Fruit fly (Drosophila melanogaster) whole organism, embryonic: Measurements from ENCODE around the gene fwd.

Source experiments
- Abd-B ChIP-seq: fragments of 200-800 bp; sonication (Bioruptor generic); optimal IDR thresholded peaks from 2 replicates; lab custom pipeline; 2018; ENCODE audit warnings: missing biosample characterization, mild to moderate bottlenecking, missing genetic modification characterization, moderate library complexity
- Bdp1 ChIP-seq: fragments of 200-800 bp; sonication (Bioruptor generic); optimal IDR thresholded peaks from 3 replicates; lab custom pipeline; 2016; ENCODE audit warnings: missing biosample characterization, missing genetic modification characterization
- C15 ChIP-seq: fragments of 200-800 bp; sonication (Bioruptor generic); IDR thresholded peaks from 3 replicates; pipeline ENCODE4 v1.3.6; 2022; ENCODE audit warnings: missing biosample characterization, missing genetic modification characterization
- CG1024 ChIP-seq: fragments of 200-800 bp; sonication (Bioruptor generic); IDR thresholded peaks from 2 replicates; pipeline ENCODE4 v1.3.6; 2022; ENCODE audit warnings: missing biosample characterization, missing genetic modification characterization
- CG11504 ChIP-seq: fragments of 200-800 bp; sonication (Bioruptor generic); optimal IDR thresholded peaks from 3 replicates; lab custom pipeline; 2019; ENCODE audit warnings: missing biosample characterization, mild to moderate bottlenecking, missing genetic modification characterization, moderate library complexity
- CG13894 ChIP-seq: fragments of 200-800 bp; sonication (Bioruptor generic); optimal IDR thresholded peaks from 3 replicates; lab custom pipeline; 2018; ENCODE audit warnings: missing biosample characterization, mild to moderate bottlenecking, missing genetic modification characterization, moderate library complexity
- CG14710 ChIP-seq: fragments of 200-800 bp; sonication (Bioruptor generic); optimal IDR thresholded peaks from 3 replicates; lab custom pipeline; 2019; ENCODE audit warnings: missing biosample characterization, mild to moderate bottlenecking, missing genetic modification characterization, moderate library complexity
- CG15011 ChIP-seq: fragments of 200-800 bp; sonication (Bioruptor generic); optimal IDR thresholded peaks from 3 replicates; lab custom pipeline; 2018; ENCODE audit warnings: missing biosample characterization, mild to moderate bottlenecking, missing genetic modification characterization
- CG15479 ChIP-seq: fragments of 200-800 bp; sonication (Bioruptor generic); optimal IDR thresholded peaks from 3 replicates; lab custom pipeline; 2019; ENCODE audit warnings: missing biosample characterization, mild to moderate bottlenecking, missing genetic modification characterization, moderate library complexity
- CG1603 ChIP-seq: fragments of 200-800 bp; sonication (Bioruptor generic); optimal IDR thresholded peaks from 2 replicates; lab custom pipeline; 2019; ENCODE audit warnings: missing biosample characterization, mild to moderate bottlenecking, missing genetic modification characterization, moderate library complexity
- CG1647 ChIP-seq: fragments of 200-800 bp; sonication (Bioruptor generic); optimal IDR thresholded peaks from 3 replicates; lab custom pipeline; 2016; ENCODE audit warnings: missing biosample characterization, missing genetic modification characterization
- CG16863 ChIP-seq: fragments of 200-800 bp; sonication (Bioruptor generic); optimal IDR thresholded peaks from 3 replicates; lab custom pipeline; 2016; ENCODE audit warnings: missing biosample characterization, missing genetic modification characterization
- CG17361 ChIP-seq: fragments of 200-800 bp; sonication (Bioruptor generic); IDR thresholded peaks from 3 replicates; pipeline ENCODE4 v1.3.6; 2022; ENCODE audit warnings: missing biosample characterization, missing genetic modification characterization
- CG33213 ChIP-seq: fragments of 200-800 bp; sonication (Bioruptor generic); optimal IDR thresholded peaks from 3 replicates; lab custom pipeline; 2016; ENCODE audit warnings: missing biosample characterization, missing genetic modification characterization
- CG4730 ChIP-seq: fragments of 200-800 bp; sonication (Bioruptor generic); IDR thresholded peaks from 2 replicates; pipeline ENCODE4 v1.3.6; 2022; ENCODE audit warnings: missing biosample characterization, missing genetic modification characterization
- CG7786 ChIP-seq: fragments of 200-800 bp; sonication (Bioruptor generic); optimal IDR thresholded peaks from 2 replicates; lab custom pipeline; 2016; ENCODE audit warnings: missing biosample characterization, missing genetic modification characterization
- CG7928 ChIP-seq: fragments of 200-800 bp; sonication (Bioruptor generic); optimal IDR thresholded peaks from 2 replicates; lab custom pipeline; 2017; ENCODE audit warnings: missing biosample characterization, mild to moderate bottlenecking, missing genetic modification characterization
- D ChIP-seq, 2 experiments: fragments of 200-800 bp in 1 of 2; fragments of >200 bp in 1 of 2; sonication (Bioruptor generic) in 1 of 2; optimal IDR thresholded peaks; 2 replicates in 1 of 2; 3 replicates in 1 of 2; lab custom pipeline; 2017; ENCODE audit warnings: mild to moderate bottlenecking in 1 of 2, missing biosample characterization in 1 of 2, missing genetic modification characterization in 1 of 2, missing genetic modification reagents in 1 of 2
- Dp ChIP-seq: fragments of 200-800 bp; sonication (Bioruptor generic); optimal IDR thresholded peaks from 2 replicates; lab custom pipeline; 2018; ENCODE audit warnings: missing biosample characterization, mild to moderate bottlenecking, missing genetic modification characterization, moderate library complexity
- E2f1 ChIP-seq: fragments of 200-800 bp; sonication (Bioruptor generic); IDR thresholded peaks from 2 replicates; pipeline ENCODE4 v1.3.6; 2022; ENCODE audit warnings: missing biosample characterization, missing genetic modification characterization
- GATAe ChIP-seq: fragments of 200-800 bp; sonication (Bioruptor generic); conservative IDR thresholded peaks from 2 replicates; pipeline ENCODE4 v1.3.6; 2022; ENCODE audit warnings: missing biosample characterization, missing genetic modification characterization
- Gsc ChIP-seq: fragments of 200-800 bp; sonication (Bioruptor generic); IDR thresholded peaks from 2 replicates; pipeline ENCODE4 v1.3.6; 2022; ENCODE audit warnings: missing biosample characterization, missing genetic modification characterization
- H2.0 ChIP-seq: fragments of 200-800 bp; sonication (Bioruptor generic); IDR thresholded peaks from 2 replicates; pipeline ENCODE4 v1.3.6; 2022; ENCODE audit warnings: missing biosample characterization, missing genetic modification characterization
- HLH4C ChIP-seq: fragments of 200-800 bp; sonication (Bioruptor generic); IDR thresholded peaks from 3 replicates; pipeline ENCODE4 v1.3.6; 2022; ENCODE audit warnings: missing biosample characterization, missing genetic modification characterization; ENCODE audit not compliant: partially characterized antibody
- Max ChIP-seq: fragments of 200-800 bp; sonication (Bioruptor generic); optimal IDR thresholded peaks from 2 replicates; lab custom pipeline; 2016; ENCODE audit warnings: missing biosample characterization, mild to moderate bottlenecking, missing genetic modification characterization
- Mrtf ChIP-seq: fragments of 200-800 bp; sonication (Bioruptor generic); IDR thresholded peaks from 3 replicates; pipeline ENCODE4 v1.3.6; 2022; ENCODE audit warnings: missing biosample characterization, missing genetic modification characterization
- Opbp ChIP-seq: fragments of 200-800 bp; sonication (Bioruptor generic); IDR thresholded peaks from 3 replicates; pipeline ENCODE4 v1.3.6; 2022; ENCODE audit warnings: missing biosample characterization, missing genetic modification characterization; ENCODE audit not compliant: partially characterized antibody
- Ravus ChIP-seq: fragments of 200-800 bp; sonication (Bioruptor generic); IDR thresholded peaks from 2 replicates; pipeline ENCODE4 v1.3.6; 2022; ENCODE audit warnings: missing biosample characterization, missing genetic modification characterization
- Scr ChIP-seq: fragments of 200-800 bp; sonication (Bioruptor generic); IDR thresholded peaks from 2 replicates; pipeline ENCODE4 v1.3.6; 2022; ENCODE audit warnings: missing biosample characterization, missing genetic modification characterization; ENCODE audit not compliant: partially characterized antibody
- Trl ChIP-seq, 3 experiments: fragments of >200 bp in 2 of 3; fragments of 200-800 bp in 1 of 3; sonication (Bioruptor generic) in 1 of 3; optimal IDR thresholded peaks; 2 replicates in 1 of 3; 3 replicates in 2 of 3; lab custom pipeline; 2016 to 2017; ENCODE audit warnings: missing biosample characterization in 1 of 3, missing genetic modification characterization in 1 of 3
- ac ChIP-seq: fragments of 200-800 bp; sonication (Bioruptor generic); optimal IDR thresholded peaks from 3 replicates; lab custom pipeline; 2017; ENCODE audit warnings: missing biosample characterization, mild to moderate bottlenecking, missing genetic modification characterization
- bsh ChIP-seq, 2 experiments: fragments of 200-800 bp; sonication (Bioruptor generic); optimal IDR thresholded peaks; 2 replicates each; lab custom pipeline; 2017 to 2018; ENCODE audit warnings: mild to moderate bottlenecking in 2 of 2, missing biosample characterization in 2 of 2, missing genetic modification characterization in 2 of 2, moderate library complexity in 1 of 2
- cas ChIP-seq: fragments of 200-800 bp; sonication (Bioruptor generic); IDR thresholded peaks from 2 replicates; pipeline ENCODE4 v1.3.6; 2022; ENCODE audit warnings: missing biosample characterization, missing genetic modification characterization
- cato ChIP-seq: fragments of 200-800 bp; sonication (Bioruptor generic); optimal IDR thresholded peaks from 2 replicates; lab custom pipeline; 2016; ENCODE audit warnings: missing biosample characterization, missing genetic modification characterization, borderline replicate concordance
- chm ChIP-seq: fragments of 200-800 bp; sonication (Bioruptor generic); IDR thresholded peaks from 2 replicates; pipeline ENCODE4 v1.3.6; 2022; ENCODE audit warnings: missing biosample characterization, missing genetic modification characterization
- crol ChIP-seq: fragments of 200-800 bp; sonication (Bioruptor generic); IDR thresholded peaks from 2 replicates; pipeline ENCODE4 v1.3.6; 2022; ENCODE audit warnings: missing biosample characterization, missing genetic modification characterization
- grau ChIP-seq: fragments of 200-800 bp; optimal IDR thresholded peaks from 3 replicates; lab custom pipeline; 2019; ENCODE audit warnings: missing biosample characterization, mild to moderate bottlenecking, missing genetic modification characterization, moderate library complexity
- insv ChIP-seq, 2 experiments: fragments of 200-800 bp; sonication (Bioruptor generic); optimal IDR thresholded peaks; 3 replicates each; lab custom pipeline; 2016 to 2018; ENCODE audit warnings: missing biosample characterization in 2 of 2, missing genetic modification characterization in 2 of 2
- jumu ChIP-seq: fragments of 200-800 bp; sonication (Bioruptor generic); optimal IDR thresholded peaks from 3 replicates; lab custom pipeline; 2016; ENCODE audit warnings: missing biosample characterization, missing genetic modification characterization
- nerfin-2 ChIP-seq: fragments of 200-800 bp; sonication (Bioruptor generic); IDR thresholded peaks from 2 replicates; pipeline ENCODE4 v1.3.6; 2022; ENCODE audit warnings: missing biosample characterization, missing genetic modification characterization; ENCODE audit not compliant: partially characterized antibody
- onecut ChIP-seq: fragments of 200-800 bp; sonication (Bioruptor generic); IDR thresholded peaks from 2 replicates; pipeline ENCODE4 v1.3.6; 2022; ENCODE audit warnings: missing biosample characterization, missing genetic modification characterization
- pb ChIP-seq: fragments of 200-800 bp; sonication (Bioruptor generic); optimal IDR thresholded peaks from 3 replicates; lab custom pipeline; 2016; ENCODE audit warnings: missing biosample characterization, missing genetic modification characterization
- ranshi ChIP-seq: fragments of 200-800 bp; sonication (Bioruptor generic); IDR thresholded peaks from 2 replicates; pipeline ENCODE4 v1.3.6; 2022; ENCODE audit warnings: missing biosample characterization, missing genetic modification characterization
- repo ChIP-seq: fragments of 200-800 bp; sonication (Bioruptor generic); optimal IDR thresholded peaks from 2 replicates; lab custom pipeline; 2016; ENCODE audit warnings: missing biosample characterization, missing genetic modification characterization
- rib ChIP-seq: fragments of 200-800 bp; sonication (Bioruptor generic); IDR thresholded peaks from 2 replicates; pipeline ENCODE4 v1.3.6; 2022; ENCODE audit warnings: missing biosample characterization, missing genetic modification characterization
- salm ChIP-seq: fragments of 200-800 bp; sonication (Bioruptor generic); optimal IDR thresholded peaks from 2 replicates; lab custom pipeline; 2018; ENCODE audit warnings: missing biosample characterization, mild to moderate bottlenecking, missing genetic modification characterization
- tio ChIP-seq: fragments of 200-800 bp; sonication (Bioruptor generic); optimal IDR thresholded peaks from 2 replicates; lab custom pipeline; 2017; ENCODE audit warnings: missing biosample characterization, missing genetic modification characterization, inconsistent platforms
- tx ChIP-seq: fragments of 200-800 bp; sonication (Bioruptor generic); optimal IDR thresholded peaks from 2 replicates; lab custom pipeline; 2016; ENCODE audit warnings: missing biosample characterization, missing genetic modification characterization
- unpg ChIP-seq: fragments of 200-800 bp; sonication (Bioruptor generic); optimal IDR thresholded peaks from 3 replicates; lab custom pipeline; 2018; ENCODE audit warnings: missing biosample characterization, mild to moderate bottlenecking, missing genetic modification characterization, moderate library complexity

The fwd gene

DNA sequence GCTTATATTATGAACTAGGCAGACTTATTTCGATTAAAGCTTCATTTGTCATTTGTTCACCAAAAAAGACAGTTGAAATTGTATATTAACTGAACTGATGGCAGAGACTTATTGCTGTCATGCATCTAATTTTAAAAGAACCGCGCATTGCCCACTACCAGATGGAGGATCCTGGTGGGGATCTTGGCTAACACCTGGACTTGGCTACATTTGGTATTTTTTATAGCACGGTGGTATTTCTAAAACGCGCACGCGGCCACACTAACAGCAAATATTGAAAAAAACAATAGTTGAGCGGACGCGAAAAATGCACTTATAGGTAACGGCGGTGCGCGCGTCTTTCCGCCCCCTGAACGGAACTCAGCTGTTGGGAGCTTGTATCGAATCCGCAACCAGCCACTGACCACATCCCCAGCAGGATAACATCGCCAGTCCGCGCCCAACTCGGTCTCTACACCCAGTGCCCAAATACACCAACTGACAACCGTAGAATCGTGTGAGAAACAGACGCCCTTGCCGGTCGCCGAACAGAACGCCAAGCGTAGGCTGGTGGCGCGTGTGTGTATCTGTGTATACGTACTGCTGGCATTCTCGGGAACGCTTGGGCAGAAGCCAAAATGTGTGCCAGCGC is 27.4 kb downstream of the fwd start (continued):
- no peak for TF ChIP-seq Gsc (GFP tag; lab: Robert Waterston, UW)
- no peak for TF ChIP-seq repo
- no peak for TF ChIP-seq ranshi (GFP tag; lab: Robert Waterston, UW)
- no peak for TF ChIP-seq tx (GFP tag; lab: Kevin White, UChicago)
- TF ChIP-seq chm, result peak; percentile 64; the same call in 1 of the 2 replicates
- TF ChIP-seq crol (GFP tag; lab: Robert Waterston, UW), result no peak
- peak; percentile 61; the same call in 2 of the 3 replicates for TF ChIP-seq Opbp (GFP tag; lab: Robert Waterston, UW)
- peak; percentile 16 for TF ChIP-seq CG7928 (GFP tag; lab: Kevin White, UChicago)
- no peak for TF ChIP-seq Ravus (GFP tag; lab: Robert Waterston, UW)
- TF ChIP-seq CG33213, result peak; percentile 51
- TF ChIP-seq Trl (optimal IDR thresholded peaks at IDR 0.05; lab: Kevin White, UChicago), result no peak
- no peak for TF ChIP-seq Trl (GFP tag; optimal IDR thresholded peaks at IDR 0.05; lab: Kevin White, UChicago)
- no peak for TF ChIP-seq cato
- TF ChIP-seq cas (GFP tag; lab: Robert Waterston, UW), result no peak
- no peak for TF ChIP-seq salm (tag; lab: Kevin White, UChicago)
- TF ChIP-seq HLH4C (GFP tag; lab: Robert Waterston, UW), result 0 out of 3 replicates have a peak, but pooled peaks have one; percentile 7
- TF ChIP-seq Scr (GFP tag; lab: Robert Waterston, UW), result no peak
- TF ChIP-seq CG11504 (tag; lab: Kevin White, UChicago), result peak; percentile 56
- TF ChIP-seq CG16863, result no peak
- TF ChIP-seq CG17361 (GFP tag; lab: Robert Waterston, UW), result peak; percentile 40; the same call in 1 of the 3 replicates
- TF ChIP-seq CG1647, result no peak
- TF ChIP-seq CG7786 (GFP tag; lab: Kevin White, UChicago), result peak; percentile 18
- TF ChIP-seq rib (GFP tag; lab: Robert Waterston, UW), result no peak
- no peak for TF ChIP-seq CG4730 (GFP tag; lab: Robert Waterston, UW)
- no peak for TF ChIP-seq bsh (GFP tag; optimal IDR thresholded peaks at IDR 0.05; lab: Kevin White, UChicago)
- peak; percentile 5 for TF ChIP-seq CG13894 (tag; lab: Kevin White, UChicago)
- no peak for TF ChIP-seq H2.0 (GFP tag; lab: Robert Waterston, UW)
- no peak for TF ChIP-seq unpg (GFP tag; lab: Kevin White, UChicago)
- peak; percentile 47 for TF ChIP-seq jumu (GFP tag; lab: Kevin White, UChicago)
- peak in 1 of 2 experiments; percentile 49 for TF ChIP-seq insv (GFP tag; optimal IDR thresholded peaks at IDR 0.05; lab: Kevin White, UChicago)
- peak; percentile 11 for TF ChIP-seq ac (GFP tag; lab: Kevin White, UChicago)
- TF ChIP-seq CG1603, result peak; percentile 75
- TF ChIP-seq nerfin-2 (GFP tag; lab: Robert Waterston, UW), result no peak
- TF ChIP-seq tio (GFP tag; lab: Kevin White, UChicago), result no peak
- no peak for TF ChIP-seq grau (tag; lab: Kevin White, UChicago)
- TF ChIP-seq CG1024 (GFP tag; lab: Robert Waterston, UW), result no peak
- no peak for TF ChIP-seq D (optimal IDR thresholded peaks at IDR 0.05; lab: Kevin White, UChicago)
- TF ChIP-seq D (GFP tag; optimal IDR thresholded peaks at IDR 0.05; lab: Kevin White, UChicago), result no peak
- no peak for TF ChIP-seq CG15011 (GFP tag; lab: Kevin White, UChicago)
- no peak for TF ChIP-seq Bdp1
- no peak for TF ChIP-seq pb (GFP tag; lab: Kevin White, UChicago)
- TF ChIP-seq CG14710, result peak; percentile 70
- TF ChIP-seq onecut (GFP tag; lab: Robert Waterston, UW), result peak; percentile 53; the same call in 1 of the 2 replicates
- TF ChIP-seq Mrtf (GFP tag; lab: Robert Waterston, UW), result no peak
- no peak for TF ChIP-seq CG15479 (GFP tag; lab: Kevin White, UChicago)
- peak; percentile 9 for TF ChIP-seq Max (GFP tag; lab: Kevin White, UChicago)
- peak; percentile 93 for TF ChIP-seq Dp (GFP tag; lab: Kevin White, UChicago)
- TF ChIP-seq GATAe (GFP tag; lab: Robert Waterston, UW), result no peak
- TF ChIP-seq C15 (GFP tag; lab: Robert Waterston, UW), result no peak
- TF ChIP-seq Abd-B (GFP tag; lab: Kevin White, UChicago), result no peak
- no peak for TF ChIP-seq E2f1 (GFP tag; lab: Robert Waterston, UW)
